Fruit fly (Drosophila melanogaster) whole organism, embryonic: ENCODE results near the gene CG32188.

Source experiments
- Bteb2 ChIP-seq: fragments of 200-800 bp; sonication (Bioruptor generic); optimal IDR thresholded peaks from 2 replicates; lab custom pipeline; 2016; ENCODE audit warnings: missing biosample characterization, missing genetic modification characterization
- CG8944 ChIP-seq: fragments of 200-800 bp; sonication (Bioruptor generic); optimal IDR thresholded peaks from 3 replicates; lab custom pipeline; 2016; ENCODE audit warnings: missing biosample characterization, missing genetic modification characterization
- CG9727 ChIP-seq: fragments of 200-800 bp; sonication (Bioruptor generic); optimal IDR thresholded peaks from 3 replicates; lab custom pipeline; 2017; ENCODE audit warnings: missing biosample characterization, mild to moderate bottlenecking, missing genetic modification characterization
- Doc2 ChIP-seq: fragments of 200-800 bp; sonication (Bioruptor generic); IDR thresholded peaks from 2 replicates; pipeline ENCODE4 v1.3.6; 2022; ENCODE audit warnings: missing biosample characterization, missing genetic modification characterization
- Nf-YC ChIP-seq: fragments of 200-800 bp; optimal IDR thresholded peaks from 3 replicates; lab custom pipeline; 2019; ENCODE audit warnings: missing biosample characterization, mild to moderate bottlenecking, missing genetic modification characterization, moderate library complexity
- Sox102F ChIP-seq: fragments of 200-800 bp; sonication (Bioruptor generic); optimal IDR thresholded peaks from 2 replicates; lab custom pipeline; 2018; ENCODE audit warnings: missing biosample characterization, mild to moderate bottlenecking, missing genetic modification characterization, moderate library complexity
- her ChIP-seq: fragments of 200-800 bp; sonication (Bioruptor generic); optimal IDR thresholded peaks from 2 replicates; lab custom pipeline; 2016; ENCODE audit warnings: missing biosample characterization, missing genetic modification characterization
- lmd ChIP-seq: fragments of 200-800 bp; sonication (Bioruptor generic); IDR thresholded peaks from 2 replicates; pipeline ENCODE4 v1.3.6; 2022; ENCODE audit warnings: missing biosample characterization, missing genetic modification characterization
- lov ChIP-seq, 2 experiments: fragments of 200-800 bp in 1 of 2; fragments of >200 bp in 1 of 2; sonication (Bioruptor generic) in 1 of 2; IDR thresholded peaks in 1 of 2; optimal IDR thresholded peaks in 1 of 2; 2 replicates in 1 of 2; 3 replicates in 1 of 2; pipeline versions ENCODE4 v1.3.6 to Lab custom; 2017 to 2022; ENCODE audit warnings: missing biosample characterization in 1 of 2, missing genetic modification characterization in 1 of 2
- pfk ChIP-seq: fragments of 200-800 bp; sonication (Bioruptor generic); optimal IDR thresholded peaks from 2 replicates; lab custom pipeline; 2018; ENCODE audit warnings: missing biosample characterization, mild to moderate bottlenecking, missing genetic modification characterization, moderate library complexity
- tio ChIP-seq: fragments of 200-800 bp; sonication (Bioruptor generic); optimal IDR thresholded peaks from 2 replicates; lab custom pipeline; 2017; ENCODE audit warnings: missing biosample characterization, missing genetic modification characterization, inconsistent platforms

DNA sequence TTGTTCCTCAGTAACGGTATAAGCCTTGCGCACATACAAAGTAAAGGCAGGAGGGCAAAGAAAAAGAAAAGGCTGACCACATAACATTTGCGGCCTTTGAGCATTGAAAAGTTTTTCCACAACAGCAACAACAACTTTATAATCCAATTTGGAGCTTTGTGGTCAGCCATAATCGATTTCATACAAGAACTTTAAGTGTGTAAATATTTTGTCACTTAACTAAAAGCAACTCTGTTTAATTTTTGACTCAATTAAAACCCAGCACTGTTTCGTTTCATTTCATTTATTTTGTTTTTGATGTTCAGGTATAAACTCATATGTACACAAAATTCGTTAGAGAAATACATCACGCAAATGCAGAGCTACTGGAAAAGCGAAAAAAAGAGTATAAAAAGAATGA, 35.9 kb downstream of the CG32188 start, which contains the start of gene CG42816:
- no peak for TF ChIP-seq CG8944
- no peak for TF ChIP-seq Bteb2
- TF ChIP-seq her (GFP tag; lab: Kevin White, UChicago): no peak
- no peak for TF ChIP-seq Doc2 (GFP tag; lab: Robert Waterston, UW)
- TF ChIP-seq Sox102F: no peak
- no peak for TF ChIP-seq pfk
- TF ChIP-seq Nf-YC (tag; lab: Kevin White, UChicago): no peak
- TF ChIP-seq lov (optimal IDR thresholded peaks at IDR 0.05; lab: Kevin White, UChicago): no peak
- TF ChIP-seq lov (GFP tag; IDR thresholded peaks at IDR 0.05; lab: Robert Waterston, UW): no peak
- no peak for TF ChIP-seq lmd (GFP tag; lab: Robert Waterston, UW)
- TF ChIP-seq tio: no peak
- no peak for TF ChIP-seq CG9727
